Worm (Caenorhabditis elegans) whole organism, mixed stage, embryonic: ENCODE measurements around the gene C09F5.1.

Experiments
- M03D4.4 ChIP-seq: sonication (generic microtip); optimal IDR thresholded peaks from 2 replicates; lab custom pipeline; 2017; ENCODE audit warnings: mild to moderate bottlenecking, missing genetic modification characterization, missing compliant biosample characterization
- bed-3 ChIP-seq: fragments of 200-800 bp; sonication (Bioruptor generic); optimal IDR thresholded peaks from 3 replicates; lab custom pipeline; 2018; ENCODE audit warnings: mild to moderate bottlenecking, missing genetic modification characterization, moderate library complexity, missing compliant biosample characterization
- ceh-39 ChIP-seq: fragments of 150-350 bp; optimal IDR thresholded peaks from 2 replicates; lab custom pipeline; 2014; ENCODE audit warnings: missing biosample characterization, missing genetic modification characterization
- ceh-43 ChIP-seq: fragments of 200-800 bp; sonication (Bioruptor generic); optimal IDR thresholded peaks from 2 replicates; lab custom pipeline; 2018; ENCODE audit warnings: mild to moderate bottlenecking, missing genetic modification characterization, moderate library complexity, missing compliant biosample characterization
- ceh-83 ChIP-seq: fragments of 200-800 bp; sonication (Bioruptor generic); optimal IDR thresholded peaks from 2 replicates; lab custom pipeline; 2018; ENCODE audit warnings: mild to moderate bottlenecking, missing genetic modification characterization, missing compliant biosample characterization
- ces-1 ChIP-seq: fragments of 150-350 bp; optimal IDR thresholded peaks from 2 replicates; lab custom pipeline; 2014; ENCODE audit warnings: missing biosample characterization, missing genetic modification reagents, missing genetic modification characterization
- cnd-1 ChIP-seq: fragments of 200-800 bp; sonication (Bioruptor generic); optimal IDR thresholded peaks from 2 replicates; lab custom pipeline; 2018; ENCODE audit warnings: mild to moderate bottlenecking, missing genetic modification characterization, missing compliant biosample characterization
- drap-1 ChIP-seq: fragments of 200-800 bp; sonication (Bioruptor generic); optimal IDR thresholded peaks from 3 replicates; lab custom pipeline; 2018; ENCODE audit warnings: mild to moderate bottlenecking, missing genetic modification characterization, missing compliant biosample characterization
- elt-3 ChIP-seq: fragments of 150-350 bp; optimal IDR thresholded peaks from 2 replicates; lab custom pipeline; 2014; ENCODE audit warnings: missing biosample characterization, missing genetic modification characterization
- flh-1 ChIP-seq: fragments of 200-800 bp; sonication (Bioruptor generic); optimal IDR thresholded peaks from 2 replicates; lab custom pipeline; 2018; ENCODE audit warnings: mild to moderate bottlenecking, missing genetic modification characterization, moderate library complexity, missing compliant biosample characterization
- ham-2 ChIP-seq: fragments of 200-800 bp; sonication (Bioruptor generic); optimal IDR thresholded peaks from 2 replicates; lab custom pipeline; 2018; ENCODE audit warnings: mild to moderate bottlenecking, missing genetic modification characterization, missing compliant biosample characterization
- hlh-1 ChIP-seq: fragments of 150-350 bp; optimal IDR thresholded peaks from 2 replicates; lab custom pipeline; 2014; ENCODE audit warnings: missing biosample characterization, missing genetic modification reagents, missing genetic modification characterization
- lin-13 ChIP-seq: fragments of 150-350 bp; optimal IDR thresholded peaks from 2 replicates; lab custom pipeline; 2014; ENCODE audit warnings: missing biosample characterization, missing genetic modification characterization
- lin-32 ChIP-seq: fragments of 200-800 bp; sonication (Bioruptor generic); optimal IDR thresholded peaks from 2 replicates; lab custom pipeline; 2018; ENCODE audit warnings: mild to moderate bottlenecking, missing genetic modification characterization, missing compliant biosample characterization
- lsy-2 ChIP-seq: fragments of 150-350 bp; optimal IDR thresholded peaks from 2 replicates; lab custom pipeline; 2014; ENCODE audit warnings: missing biosample characterization, missing genetic modification characterization
- mab-5 ChIP-seq: fragments of 150-350 bp; optimal IDR thresholded peaks from 2 replicates; lab custom pipeline; 2014; ENCODE audit warnings: missing biosample characterization, missing genetic modification characterization
- mls-2 ChIP-seq: sonication (generic microtip); optimal IDR thresholded peaks from 2 replicates; lab custom pipeline; 2016; ENCODE audit warnings: mild to moderate bottlenecking, missing genetic modification characterization, moderate library complexity, missing compliant biosample characterization
- nhr-12 ChIP-seq: fragments of 150-350 bp; optimal IDR thresholded peaks from 2 replicates; lab custom pipeline; 2014; ENCODE audit warnings: missing biosample characterization, missing genetic modification characterization
- nhr-2 ChIP-seq: fragments of 150-350 bp; optimal IDR thresholded peaks from 2 replicates; lab custom pipeline; 2014; ENCODE audit warnings: missing biosample characterization, missing genetic modification characterization
- nhr-237 ChIP-seq: fragments of 150-350 bp; optimal IDR thresholded peaks from 2 replicates; lab custom pipeline; 2014; ENCODE audit warnings: missing biosample characterization, missing genetic modification characterization
- nhr-76 ChIP-seq: sonication (generic microtip); optimal IDR thresholded peaks from 2 replicates; lab custom pipeline; 2017; ENCODE audit warnings: missing biosample characterization, missing genetic modification characterization
- pha-4 ChIP-seq: fragments of 150-350 bp; optimal IDR thresholded peaks from 2 replicates; lab custom pipeline; 2018; ENCODE audit warnings: missing biosample characterization, missing genetic modification reagents, missing genetic modification characterization
- sem-2 ChIP-seq: fragments of 200-800 bp; sonication (Bioruptor generic); optimal IDR thresholded peaks from 2 replicates; lab custom pipeline; 2018; ENCODE audit warnings: mild to moderate bottlenecking, missing genetic modification characterization, missing compliant biosample characterization
- snpc-4 ChIP-seq: fragments of 150-350 bp; optimal IDR thresholded peaks from 2 replicates; lab custom pipeline; 2014; ENCODE audit warnings: missing biosample characterization, missing genetic modification characterization
- sptf-1 ChIP-seq: sonication (generic microtip); optimal IDR thresholded peaks from 2 replicates; lab custom pipeline; 2017; ENCODE audit warnings: mild to moderate bottlenecking, missing genetic modification characterization, moderate library complexity, missing compliant biosample characterization
- unc-120 ChIP-seq: sonication (generic microtip); optimal IDR thresholded peaks from 2 replicates; lab custom pipeline; 2017; ENCODE audit warnings: missing genetic modification characterization, missing compliant biosample characterization; ENCODE audit not compliant: poor library complexity, severe bottlenecking
- unc-39 ChIP-seq: fragments of 150-350 bp; optimal IDR thresholded peaks from 2 replicates; lab custom pipeline; 2014; ENCODE audit warnings: missing biosample characterization, missing genetic modification characterization
- unc-62 ChIP-seq: fragments of 150-350 bp; optimal IDR thresholded peaks from 2 replicates; lab custom pipeline; 2014; ENCODE audit warnings: missing biosample characterization, missing genetic modification reagents, missing genetic modification characterization
- zip-8 ChIP-seq: fragments of 150-350 bp; optimal IDR thresholded peaks from 2 replicates; lab custom pipeline; 2014; ENCODE audit warnings: missing biosample characterization, missing genetic modification characterization

The C09F5.1 gene

ce11 chrIII:658357-658756 lies at the start of gene C09F5.1:
Gene C09F5.1 (plus strand): TSS chrIII:658709.
- no peak for TF ChIP-seq ceh-83 (GFP tag; lab: Kevin White, UChicago)
- no peak for TF ChIP-seq lin-13 (tag; lab: Kevin White, UChicago)
- TF ChIP-seq nhr-12 (tag; lab: Kevin White, UChicago): no peak
- no peak for TF ChIP-seq unc-39 (tag; lab: Kevin White, UChicago)
- TF ChIP-seq M03D4.4: no peak
- no peak for TF ChIP-seq zip-8
- TF ChIP-seq nhr-76 (tag; lab: Kevin White, UChicago): no peak
- no peak for TF ChIP-seq bed-3 (GFP tag; lab: Kevin White, UChicago)
- no peak for TF ChIP-seq unc-62
- no peak for TF ChIP-seq flh-1
- TF ChIP-seq ham-2: no peak
- no peak for TF ChIP-seq mab-5 (tag; lab: Kevin White, UChicago)
- TF ChIP-seq pha-4 (tag; lab: Kevin White, UChicago): no peak
- TF ChIP-seq, all 35 proteins: peak for 0

- no peak for TF ChIP-seq unc-120 (tag; lab: Kevin White, UChicago)
- no peak for TF ChIP-seq lin-13 (tag; lab: Kevin White, UChicago)
- TF ChIP-seq unc-39 (tag; lab: Kevin White, UChicago): no peak
- TF ChIP-seq mls-2 (tag; lab: Kevin White, UChicago): no peak
- TF ChIP-seq zip-8: no peak
- no peak for TF ChIP-seq lin-32 (GFP tag; lab: Kevin White, UChicago)
- TF ChIP-seq sem-2 (GFP tag; lab: Kevin White, UChicago): no peak
- TF ChIP-seq ceh-43: no peak
- TF ChIP-seq ham-2: no peak
- no peak for TF ChIP-seq ceh-39 (tag; lab: Kevin White, UChicago)
Observed at ce11 chrIII:609549-609948, 49.0 kb upstream of the C09F5.1 start, which contains the start of gene best-17. Gene best-17 (minus strand): TSS chrIII:609649.

- TF ChIP-seq zip-8 (no peak), nhr-2 (tag; lab: Kevin White, UChicago) (no peak), ces-1 (GFP tag; lab: Kevin White, UChicago) (peak; percentile 96)
Observed at ce11 chrIII:611900-612299, 46.6 kb upstream of the C09F5.1 start.

- TF ChIP-seq ces-1 (GFP tag; lab: Kevin White, UChicago) (peak; percentile 53), unc-120 (tag; lab: Kevin White, UChicago) (no peak)
Observed at ce11 chrIII:612759-613158, 45.8 kb upstream of the C09F5.1 start.

- TF ChIP-seq nhr-2 (tag; lab: Kevin White, UChicago): no peak
- TF ChIP-seq mab-5 (tag; lab: Kevin White, UChicago): no peak
- no peak for TF ChIP-seq lin-32 (GFP tag; lab: Kevin White, UChicago)
- no peak for TF ChIP-seq nhr-76 (tag; lab: Kevin White, UChicago)
- no peak for TF ChIP-seq ham-2
- TF ChIP-seq ceh-83 (GFP tag; lab: Kevin White, UChicago): no peak
Observed at ce11 chrIII:614447-614846, 44.1 kb upstream of the C09F5.1 start, which contains the start of gene T19C3.3. Gene T19C3.3 (minus strand): TSS chrIII:614547.

ce11 chrIII:617467-617866 lies 41.0 kb upstream of the C09F5.1 start, which contains the start of gene T19C3.2:
Gene T19C3.2 (minus strand): TSS chrIII:617567.
- TF ChIP-seq pha-4 (tag; lab: Kevin White, UChicago) (no peak), mab-5 (tag; lab: Kevin White, UChicago) (no peak), snpc-4 (tag; lab: Kevin White, UChicago) (no peak), zip-8 (no peak), flh-1 (no peak), ham-2 (no peak), ceh-83 (GFP tag; lab: Kevin White, UChicago) (no peak), unc-62 (no peak), hlh-1 (no peak), lin-32 (GFP tag; lab: Kevin White, UChicago) (no peak), mls-2 (tag; lab: Kevin White, UChicago) (no peak), sptf-1 (tag; lab: Kevin White, UChicago) (no peak), lsy-2 (tag; lab: Kevin White, UChicago) (no peak)
- TF ChIP-seq, all 35 proteins: peak for 0

ce11 chrIII:620204-620718 lies 38.2 kb upstream of the C09F5.1 start, which contains the start of gene T19C3.4:
Gene T19C3.4 (minus strand): TSS chrIII:620254.
- no peak for TF ChIP-seq M03D4.4
- no peak for TF ChIP-seq drap-1 (GFP tag; lab: Kevin White, UChicago)
- no peak for TF ChIP-seq mab-5 (tag; lab: Kevin White, UChicago)
- TF ChIP-seq sem-2 (GFP tag; lab: Kevin White, UChicago): no peak
- no peak for TF ChIP-seq pha-4 (tag; lab: Kevin White, UChicago)
- TF ChIP-seq ceh-83 (GFP tag; lab: Kevin White, UChicago): no peak
- no peak for TF ChIP-seq sptf-1 (tag; lab: Kevin White, UChicago)
- TF ChIP-seq flh-1: no peak
- TF ChIP-seq nhr-237 (tag; lab: Kevin White, UChicago): no peak
- no peak for TF ChIP-seq cnd-1 (tag; lab: Kevin White, UChicago)
- no peak for TF ChIP-seq nhr-2 (tag; lab: Kevin White, UChicago)
- no peak for TF ChIP-seq ceh-43
- no peak for TF ChIP-seq snpc-4 (tag; lab: Kevin White, UChicago)
- TF ChIP-seq elt-3 (tag; lab: Kevin White, UChicago): no peak
